Worm (Caenorhabditis elegans): ENCODE data around the gene sbds-1.

DNA sequence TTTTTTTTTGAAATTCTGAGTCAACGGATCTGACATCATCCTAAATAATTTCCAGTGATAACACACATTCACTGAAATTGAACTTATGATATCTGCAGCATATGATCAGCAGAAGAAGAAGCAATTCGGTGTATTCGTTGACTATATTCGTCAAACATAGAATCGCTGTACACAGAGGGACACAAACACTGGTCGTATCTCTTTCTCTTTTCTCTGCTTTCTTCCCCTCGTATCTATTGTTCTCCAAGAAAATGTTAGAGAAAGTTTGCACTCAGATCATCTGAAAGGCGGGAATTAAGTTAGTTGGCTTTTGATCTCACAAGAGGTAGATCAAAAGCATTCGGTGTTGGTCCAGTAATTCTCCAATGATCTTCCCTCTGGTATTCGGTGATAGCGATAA, 12.3 kb upstream of the sbds-1 start:
- TF ChIP-seq dao-5 (tag; optimal IDR thresholded peaks at IDR 0.05) (no peak), him-1 (tag; optimal IDR thresholded peaks at IDR 0.05) (no peak)
